Fruit fly (Drosophila melanogaster) whole organism, prepupa: ENCODE results near the gene CG32681.

Experiments
- Blimp-1 ChIP-seq: fragments of 200-800 bp; sonication (Bioruptor generic); optimal IDR thresholded peaks from 3 replicates; lab custom pipeline; 2017; ENCODE audit warnings: missing biosample characterization, missing genetic modification characterization, mild to moderate bottlenecking, moderate library complexity, missing genetic modification reagents
- CG10631 ChIP-seq: fragments of 200-800 bp; sonication (Bioruptor generic); optimal IDR thresholded peaks from 2 replicates; lab custom pipeline; 2016; ENCODE audit warnings: missing biosample characterization, missing genetic modification characterization
- CG11294 ChIP-seq: fragments of 200-800 bp; sonication (Bioruptor generic); IDR thresholded peaks from 2 replicates; pipeline ENCODE4 v1.3.6; 2022; ENCODE audit warnings: missing biosample characterization, missing genetic modification characterization
- CG11762 ChIP-seq: fragments of 200-800 bp; sonication (Bioruptor generic); optimal IDR thresholded peaks from 3 replicates; lab custom pipeline; 2016; ENCODE audit warnings: missing biosample characterization, missing genetic modification characterization; ENCODE audit not compliant: insufficient read depth
- CG1621 ChIP-seq: fragments of 200-800 bp; sonication (Bioruptor generic); optimal IDR thresholded peaks from 3 replicates; lab custom pipeline; 2018; ENCODE audit warnings: missing biosample characterization, mild to moderate bottlenecking, missing genetic modification characterization
- CG3032 ChIP-seq: fragments of 200-800 bp; optimal IDR thresholded peaks from 2 replicates; lab custom pipeline; 2019; ENCODE audit warnings: missing biosample characterization, mild to moderate bottlenecking, missing genetic modification characterization, moderate library complexity
- CG31627 ChIP-seq: fragments of 200-800 bp; sonication (Bioruptor generic); optimal IDR thresholded peaks from 3 replicates; lab custom pipeline; 2016; ENCODE audit warnings: missing biosample characterization, missing genetic modification characterization
- CG34406 ChIP-seq: fragments of 200-800 bp; sonication (Bioruptor generic); optimal IDR thresholded peaks from 3 replicates; lab custom pipeline; 2016; ENCODE audit warnings: missing biosample characterization, missing genetic modification characterization
- CG3919 ChIP-seq: fragments of 200-800 bp; sonication (Bioruptor generic); optimal IDR thresholded peaks from 3 replicates; lab custom pipeline; 2016; ENCODE audit warnings: missing biosample characterization, missing genetic modification characterization
- CG4318 ChIP-seq: fragments of 200-800 bp; sonication (Bioruptor generic); optimal IDR thresholded peaks from 3 replicates; lab custom pipeline; 2017; ENCODE audit warnings: missing biosample characterization, mild to moderate bottlenecking, missing genetic modification characterization
- CG6854 ChIP-seq: fragments of 200-800 bp; sonication (Bioruptor generic); optimal IDR thresholded peaks from 2 replicates; lab custom pipeline; 2017; ENCODE audit warnings: missing biosample characterization, mild to moderate bottlenecking, missing genetic modification characterization
- CG8119 ChIP-seq: fragments of 200-800 bp; sonication (Bioruptor generic); IDR thresholded peaks from 3 replicates; pipeline ENCODE4 v1.3.6; 2022; ENCODE audit warnings: missing biosample characterization, missing genetic modification characterization
- CG8632 ChIP-seq: fragments of 200-800 bp; sonication (Bioruptor generic); optimal IDR thresholded peaks from 3 replicates; lab custom pipeline; 2016; ENCODE audit warnings: missing biosample characterization, missing genetic modification characterization
- Eip78C ChIP-seq: fragments of 200-800 bp; sonication (Bioruptor generic); peaks from one replicate; lab custom pipeline; 2016; ENCODE audit warnings: missing biosample characterization, missing genetic modification characterization
- Hr38 ChIP-seq: sonication (Bioruptor generic); optimal IDR thresholded peaks from 2 replicates; lab custom pipeline; 2016; ENCODE audit warnings: missing biosample characterization, missing genetic modification characterization
- Hr39 ChIP-seq: fragments of 200-800 bp; sonication (Bioruptor generic); optimal IDR thresholded peaks from 2 replicates; lab custom pipeline; 2016; ENCODE audit warnings: missing biosample characterization, missing genetic modification characterization
- Lpt ChIP-seq: fragments of 200-800 bp; sonication (Bioruptor generic); optimal IDR thresholded peaks from 3 replicates; lab custom pipeline; 2016; ENCODE audit warnings: missing biosample characterization, missing genetic modification characterization
- Met ChIP-seq: fragments of 200-800 bp; sonication (Bioruptor generic); optimal IDR thresholded peaks from 3 replicates; lab custom pipeline; 2016; ENCODE audit warnings: missing biosample characterization, missing genetic modification characterization
- OdsH ChIP-seq: fragments of 200-800 bp; sonication (Bioruptor generic); optimal IDR thresholded peaks from 3 replicates; lab custom pipeline; 2016; ENCODE audit warnings: missing biosample characterization, missing genetic modification characterization
- Sox102F ChIP-seq: fragments of 200-800 bp; sonication (Bioruptor generic); optimal IDR thresholded peaks from 2 replicates; lab custom pipeline; 2016; ENCODE audit warnings: missing biosample characterization, mild to moderate bottlenecking, missing genetic modification characterization
- achi ChIP-seq: fragments of 200-800 bp; sonication (Bioruptor generic); optimal IDR thresholded peaks from 3 replicates; lab custom pipeline; 2016; ENCODE audit warnings: missing biosample characterization, missing genetic modification characterization
- dac ChIP-seq: fragments of 200-800 bp; sonication (Bioruptor generic); optimal IDR thresholded peaks from 2 replicates; lab custom pipeline; 2017; ENCODE audit warnings: missing biosample characterization, mild to moderate bottlenecking, missing genetic modification characterization
- dsx ChIP-seq: fragments of 200-800 bp; optimal IDR thresholded peaks from 3 replicates; lab custom pipeline; 2019; ENCODE audit warnings: missing biosample characterization, mild to moderate bottlenecking, missing genetic modification characterization, moderate library complexity; ENCODE audit not compliant: poor library complexity, severe bottlenecking
- esn ChIP-seq: fragments of 200-800 bp; sonication (Bioruptor generic); optimal IDR thresholded peaks from 2 replicates; lab custom pipeline; 2016; ENCODE audit warnings: missing biosample characterization, mild to moderate bottlenecking, missing genetic modification characterization, moderate library complexity
- fkh ChIP-seq: fragments of 200-800 bp; sonication (Bioruptor generic); optimal IDR thresholded peaks from 3 replicates; lab custom pipeline; 2017; ENCODE audit warnings: missing biosample characterization, mild to moderate bottlenecking, missing genetic modification characterization, moderate library complexity
- lz ChIP-seq: fragments of 200-800 bp; sonication (Bioruptor generic); optimal IDR thresholded peaks from 3 replicates; lab custom pipeline; 2016; ENCODE audit warnings: missing biosample characterization, missing genetic modification characterization
- net ChIP-seq: fragments of 200-800 bp; sonication (Bioruptor generic); optimal IDR thresholded peaks from 3 replicates; lab custom pipeline; 2016; ENCODE audit warnings: missing biosample characterization, missing genetic modification characterization
- pdm3 ChIP-seq: fragments of 200-800 bp; sonication (Bioruptor generic); optimal IDR thresholded peaks from 3 replicates; lab custom pipeline; 2016; ENCODE audit warnings: missing biosample characterization, missing genetic modification characterization
- ss ChIP-seq, 2 experiments: fragments of 200-800 bp; sonication (Bioruptor generic); optimal IDR thresholded peaks; 2 replicates in 1 of 2; 3 replicates in 1 of 2; lab custom pipeline; 2017 to 2018; ENCODE audit warnings: mild to moderate bottlenecking in 2 of 2, missing biosample characterization in 2 of 2, missing genetic modification characterization in 2 of 2, moderate library complexity in 1 of 2
- svp ChIP-seq: fragments of 200-800 bp; sonication (Bioruptor generic); peaks from one replicate; lab custom pipeline; 2016; ENCODE audit warnings: missing biosample characterization, missing genetic modification characterization
- topi ChIP-seq: fragments of 200-800 bp; sonication (Bioruptor generic); optimal IDR thresholded peaks from 3 replicates; lab custom pipeline; 2016; ENCODE audit warnings: missing biosample characterization, missing genetic modification characterization
- vri ChIP-seq: fragments of 200-800 bp; sonication (Bioruptor generic); optimal IDR thresholded peaks from 3 replicates; lab custom pipeline; 2016; ENCODE audit warnings: missing biosample characterization, mild to moderate bottlenecking, missing genetic modification characterization

CG32681 gene

dm6 chrX:10385757-10386156 is 4.6 kb upstream of the CG32681 start, which contains the start of the genes Psf3 and flw (continued):
- TF ChIP-seq CG31627 (GFP tag; lab: Kevin White, UChicago) (peak; percentile 4), CG3032 (tag; lab: Kevin White, UChicago) (no peak), CG11762 (GFP tag; lab: Kevin White, UChicago) (no peak), CG11294 (GFP tag; lab: Robert Waterston, UW) (no peak), CG6854 (GFP tag; lab: Kevin White, UChicago) (peak; percentile 25), CG8632 (no peak), CG3919 (GFP tag; lab: Kevin White, UChicago) (no peak), CG34406 (GFP tag; lab: Kevin White, UChicago) (peak; percentile 14), esn (GFP tag; lab: Kevin White, UChicago) (peak; percentile 13), Eip78C (GFP tag; lab: Kevin White, UChicago) (peak; percentile 64), Lpt (GFP tag; lab: Kevin White, UChicago) (no peak), achi (GFP tag; lab: Kevin White, UChicago) (peak; percentile 98), OdsH (GFP tag; lab: Kevin White, UChicago) (no peak), pdm3 (GFP tag; lab: Kevin White, UChicago) (no peak), dsx (GFP tag; lab: Kevin White, UChicago) (no peak), Met (GFP tag; lab: Kevin White, UChicago) (no peak), topi (GFP tag; lab: Kevin White, UChicago) (no peak), CG10631 (no peak), dac (GFP tag; lab: Kevin White, UChicago) (no peak)

- no peak for TF ChIP-seq Sox102F (GFP tag; lab: Kevin White, UChicago)
- no peak for TF ChIP-seq ss (GFP tag; optimal IDR thresholded peaks at IDR 0.05; lab: Kevin White, UChicago)
- TF ChIP-seq Eip78C (GFP tag; lab: Kevin White, UChicago), result peak; percentile 15
- TF ChIP-seq CG8119 (GFP tag; lab: Robert Waterston, UW), result no peak
- no peak for TF ChIP-seq Met (GFP tag; lab: Kevin White, UChicago)
- TF ChIP-seq fkh (GFP tag; lab: Kevin White, UChicago), result peak; percentile 75
- peak; percentile 11 for TF ChIP-seq CG1621 (tag; lab: Kevin White, UChicago)
- no peak for TF ChIP-seq CG3919 (GFP tag; lab: Kevin White, UChicago)
These were observed 3.8 kb upstream of the CG32681 start for dm6 chrX:10384947-10385346.

- no peak for TF ChIP-seq Hr38 (GFP tag; lab: Kevin White, UChicago)
- TF ChIP-seq topi (GFP tag; lab: Kevin White, UChicago), result no peak
- no peak for TF ChIP-seq Hr39 (GFP tag; lab: Kevin White, UChicago)
- TF ChIP-seq CG4318, result no peak
- TF ChIP-seq net, result no peak
- TF ChIP-seq Sox102F (GFP tag; lab: Kevin White, UChicago), result no peak
- TF ChIP-seq lz, result no peak
- no peak for TF ChIP-seq CG10631
- TF ChIP-seq svp (GFP tag; lab: Kevin White, UChicago), result no peak
- no peak for TF ChIP-seq Blimp-1 (GFP tag; lab: Kevin White, UChicago)
These were observed 5.9 kb downstream of the CG32681 start, which contains the start of the genes CG32686 and CG2898 for dm6 chrX:10375216-10375615. TSS of gene CG32686 (minus strand) at chrX:10375316. TSS of gene CG2898 (plus strand) at chrX:10375374.

- peak; percentile 90 for TF ChIP-seq svp (GFP tag; lab: Kevin White, UChicago)
- no peak for TF ChIP-seq vri (GFP tag; lab: Kevin White, UChicago)
These were observed 10.7 kb downstream of the CG32681 start for dm6 chrX:10370201-10371038.
